Fruit fly (Drosophila melanogaster) whole organism, embryonic: Measurements from ENCODE around the gene CG12589.

Experiments
- Antp ChIP-seq: fragments of 200-800 bp; sonication (Bioruptor generic); optimal IDR thresholded peaks from 3 replicates; lab custom pipeline; 2016; ENCODE audit warnings: missing biosample characterization, missing genetic modification characterization
- CG10462 ChIP-seq: fragments of 200-800 bp; sonication (Bioruptor generic); optimal IDR thresholded peaks from 2 replicates; lab custom pipeline; 2016; ENCODE audit warnings: missing biosample characterization, missing genetic modification characterization
- CG10654 ChIP-seq: fragments of 200-800 bp; sonication (Bioruptor generic); optimal IDR thresholded peaks from 2 replicates; lab custom pipeline; 2016; ENCODE audit warnings: missing biosample characterization, missing genetic modification characterization
- CG11695 ChIP-seq: fragments of 200-800 bp; sonication (Bioruptor generic); IDR thresholded peaks from 3 replicates; pipeline ENCODE4 v1.3.6; 2022; ENCODE audit warnings: missing biosample characterization, missing genetic modification characterization
- CG11723 ChIP-seq: fragments of 200-800 bp; sonication (Bioruptor generic); optimal IDR thresholded peaks from 2 replicates; lab custom pipeline; 2017; ENCODE audit warnings: missing biosample characterization, mild to moderate bottlenecking, missing genetic modification characterization
- CG14441 ChIP-seq: fragments of 200-800 bp; sonication (Bioruptor generic); IDR thresholded peaks from 2 replicates; pipeline ENCODE4 v1.3.6; 2022; ENCODE audit warnings: missing biosample characterization, missing genetic modification characterization
- CG16779 ChIP-seq: fragments of 200-800 bp; sonication (Bioruptor generic); IDR thresholded peaks from 2 replicates; pipeline ENCODE4 v1.3.6; 2022; ENCODE audit warnings: missing biosample characterization, missing genetic modification characterization
- CG1792 ChIP-seq: fragments of 200-800 bp; sonication (Bioruptor generic); optimal IDR thresholded peaks from 2 replicates; lab custom pipeline; 2016; ENCODE audit warnings: missing biosample characterization, missing genetic modification characterization
- CG18011 ChIP-seq: fragments of 200-800 bp; sonication (Bioruptor generic); optimal IDR thresholded peaks from 2 replicates; lab custom pipeline; 2017; ENCODE audit warnings: missing biosample characterization, missing genetic modification characterization, mild to moderate bottlenecking, moderate library complexity, missing genotype
- CG32772 ChIP-seq: fragments of 200-800 bp; sonication (Bioruptor generic); IDR thresholded peaks from 2 replicates; pipeline ENCODE4 v1.3.6; 2022; ENCODE audit warnings: missing biosample characterization, missing genetic modification characterization
- CG34422 ChIP-seq: fragments of 200-800 bp; sonication (Bioruptor generic); IDR thresholded peaks from 3 replicates; pipeline ENCODE4 v1.3.6; 2022; ENCODE audit warnings: missing biosample characterization, missing genetic modification characterization
- CG3726 ChIP-seq: fragments of 200-800 bp; sonication (Bioruptor generic); IDR thresholded peaks from 3 replicates; pipeline ENCODE4, ENCODE4 v1.3.6; 2022; ENCODE audit warnings: missing biosample characterization, missing genetic modification characterization
- CG3995 ChIP-seq: fragments of 200-800 bp; sonication (Bioruptor generic); optimal IDR thresholded peaks from 3 replicates; lab custom pipeline; 2016; ENCODE audit warnings: missing biosample characterization, missing genetic modification characterization
- CG4404 ChIP-seq: fragments of 200-800 bp; sonication (Bioruptor generic); IDR thresholded peaks from 2 replicates; pipeline ENCODE4 v1.3.6; 2022; ENCODE audit warnings: missing biosample characterization, missing genetic modification characterization
- CG4707 ChIP-seq: fragments of 200-800 bp; sonication (Bioruptor generic); optimal IDR thresholded peaks from 2 replicates; lab custom pipeline; 2018; ENCODE audit warnings: missing biosample characterization, mild to moderate bottlenecking, missing genetic modification characterization, moderate library complexity
- CG5953 ChIP-seq: fragments of 200-800 bp; sonication (Bioruptor generic); IDR thresholded peaks from 2 replicates; pipeline ENCODE4 v1.3.6; 2022; ENCODE audit warnings: missing biosample characterization, missing genetic modification characterization
- CG9215 ChIP-seq: fragments of 200-800 bp; sonication (Bioruptor generic); IDR thresholded peaks from 2 replicates; pipeline ENCODE4 v1.3.6; 2022; ENCODE audit warnings: missing biosample characterization, missing genetic modification characterization
- CG9817 ChIP-seq: fragments of 200-800 bp; sonication (Bioruptor generic); optimal IDR thresholded peaks from 2 replicates; lab custom pipeline; 2018; ENCODE audit warnings: missing biosample characterization, mild to moderate bottlenecking, missing genetic modification characterization, moderate library complexity
- D19B ChIP-seq: fragments of 200-800 bp; sonication (Bioruptor generic); optimal IDR thresholded peaks from 2 replicates; lab custom pipeline; 2017; ENCODE audit warnings: missing biosample characterization, mild to moderate bottlenecking, missing genetic modification characterization
- Dll ChIP-seq: fragments of 200-800 bp; sonication (Bioruptor generic); IDR thresholded peaks from 4 replicates; pipeline ENCODE4 v1.3.6; 2022; ENCODE audit warnings: missing biosample characterization, missing genetic modification characterization; ENCODE audit not compliant: partially characterized antibody
- Dref ChIP-seq: fragments of 200-800 bp; sonication (Bioruptor generic); IDR thresholded peaks from 2 replicates; pipeline ENCODE4 v1.3.6; 2022; ENCODE audit warnings: missing biosample characterization, missing genetic modification characterization
- Drgx ChIP-seq: fragments of 200-800 bp; sonication (Bioruptor generic); IDR thresholded peaks from 2 replicates; pipeline ENCODE4 v1.3.6; 2022; ENCODE audit warnings: missing biosample characterization, missing genetic modification characterization
- Kr ChIP-seq: fragments of 200-800 bp; sonication (Bioruptor generic); optimal IDR thresholded peaks from 2 replicates; lab custom pipeline; 2017; ENCODE audit warnings: missing biosample characterization, mild to moderate bottlenecking, missing genetic modification characterization
- Stat92E ChIP-seq, 3 experiments: fragments of >200 bp in 2 of 3; fragments of 200-800 bp in 1 of 3; sonication (Bioruptor generic) in 1 of 3; optimal IDR thresholded peaks; 2 replicates each; lab custom pipeline; 2017 to 2019; ENCODE audit warnings: missing biosample characterization in 3 of 3, missing genetic modification characterization in 3 of 3, mild to moderate bottlenecking in 1 of 3, moderate library complexity in 1 of 3
- ab ChIP-seq: fragments of 200-800 bp; sonication (Bioruptor generic); optimal IDR thresholded peaks from 2 replicates; lab custom pipeline; 2016; ENCODE audit warnings: missing biosample characterization, missing genetic modification characterization
- ap ChIP-seq: fragments of 200-800 bp; sonication (Bioruptor generic); IDR thresholded peaks from 2 replicates; pipeline ENCODE4 v1.3.6; 2022; ENCODE audit warnings: missing biosample characterization, missing genetic modification characterization
- ase ChIP-seq: fragments of 200-800 bp; sonication (Bioruptor generic); IDR thresholded peaks from 3 replicates; pipeline ENCODE4 v1.3.6; 2022; ENCODE audit warnings: missing biosample characterization, missing genetic modification characterization
- bcd ChIP-seq: fragments of 200-800 bp; sonication (Bioruptor generic); optimal IDR thresholded peaks from 2 replicates; lab custom pipeline; 2017; ENCODE audit warnings: missing biosample characterization, mild to moderate bottlenecking, missing genetic modification characterization
- bowl ChIP-seq: fragments of 200-800 bp; sonication (Bioruptor generic); IDR thresholded peaks from 2 replicates; pipeline ENCODE4 v1.3.6; 2022; ENCODE audit warnings: missing biosample characterization, missing genetic modification characterization
- bsh ChIP-seq, 2 experiments: fragments of 200-800 bp; sonication (Bioruptor generic); optimal IDR thresholded peaks; 2 replicates each; lab custom pipeline; 2017 to 2018; ENCODE audit warnings: mild to moderate bottlenecking in 2 of 2, missing biosample characterization in 2 of 2, missing genetic modification characterization in 2 of 2, moderate library complexity in 1 of 2
- cg ChIP-seq: fragments of 200-800 bp; sonication (Bioruptor generic); optimal IDR thresholded peaks from 3 replicates; lab custom pipeline; 2019; ENCODE audit warnings: missing biosample characterization, mild to moderate bottlenecking, missing genetic modification characterization, moderate library complexity
- chn ChIP-seq: fragments of 200-800 bp; sonication (Bioruptor generic); optimal IDR thresholded peaks from 2 replicates; lab custom pipeline; 2016; ENCODE audit warnings: missing biosample characterization, missing genetic modification characterization
- crp ChIP-seq, 2 experiments: fragments of 200-800 bp; sonication (Bioruptor generic); optimal IDR thresholded peaks; 2 replicates in 1 of 2; 3 replicates in 1 of 2; lab custom pipeline; 2017; ENCODE audit warnings: missing biosample characterization in 2 of 2, missing genetic modification characterization in 2 of 2, mild to moderate bottlenecking in 1 of 2, moderate library complexity in 1 of 2
- dmrt11E ChIP-seq: fragments of 200-800 bp; sonication (Bioruptor generic); optimal IDR thresholded peaks from 3 replicates; lab custom pipeline; 2018; ENCODE audit warnings: missing biosample characterization, mild to moderate bottlenecking, missing genetic modification characterization, moderate library complexity
- dmrt99B ChIP-seq: fragments of 200-800 bp; sonication (Bioruptor generic); optimal IDR thresholded peaks from 2 replicates; lab custom pipeline; 2018; ENCODE audit warnings: missing biosample characterization, mild to moderate bottlenecking, missing genetic modification characterization, moderate library complexity
- eyg ChIP-seq: fragments of 200-800 bp; sonication (Bioruptor generic); optimal IDR thresholded peaks from 3 replicates; lab custom pipeline; 2016; ENCODE audit warnings: missing biosample characterization, missing genetic modification characterization
- gcm2 ChIP-seq: fragments of 200-800 bp; sonication (Bioruptor generic); optimal IDR thresholded peaks from 2 replicates; lab custom pipeline; 2016; ENCODE audit warnings: missing biosample characterization, missing genetic modification characterization
- gro ChIP-seq: fragments of 200-800 bp; sonication (Bioruptor generic); optimal IDR thresholded peaks from 2 replicates; lab custom pipeline; 2016; ENCODE audit warnings: missing biosample characterization, missing genetic modification characterization
- h ChIP-seq: fragments of >200 bp; optimal IDR thresholded peaks from 2 replicates; lab custom pipeline; 2017
- lmd ChIP-seq: fragments of 200-800 bp; sonication (Bioruptor generic); IDR thresholded peaks from 2 replicates; pipeline ENCODE4 v1.3.6; 2022; ENCODE audit warnings: missing biosample characterization, missing genetic modification characterization
- org-1 ChIP-seq: fragments of 200-800 bp; sonication (Bioruptor generic); optimal IDR thresholded peaks from 2 replicates; lab custom pipeline; 2017; ENCODE audit warnings: missing biosample characterization, missing genetic modification characterization
- prd ChIP-seq, 3 experiments: fragments of >200 bp in 2 of 3; fragments of 200-800 bp in 1 of 3; sonication (Bioruptor generic) in 1 of 3; optimal IDR thresholded peaks in 2 of 3; IDR thresholded peaks in 1 of 3; 2 replicates in 2 of 3; 3 replicates in 1 of 3; pipeline versions ENCODE4 v1.3.6 to Lab custom; 2017 to 2022; ENCODE audit warnings: missing biosample characterization in 1 of 3, missing genetic modification characterization in 1 of 3
- repo ChIP-seq: fragments of 200-800 bp; sonication (Bioruptor generic); optimal IDR thresholded peaks from 2 replicates; lab custom pipeline; 2016; ENCODE audit warnings: missing biosample characterization, missing genetic modification characterization
- schlank ChIP-seq: fragments of 200-800 bp; sonication (Bioruptor generic); optimal IDR thresholded peaks from 2 replicates; lab custom pipeline; 2018; ENCODE audit warnings: missing biosample characterization, mild to moderate bottlenecking, missing genetic modification characterization
- sens ChIP-seq: fragments of 200-800 bp; sonication (Bioruptor generic); peaks from one replicate; lab custom pipeline; 2016; ENCODE audit warnings: missing biosample characterization, missing genetic modification characterization
- shn ChIP-seq: fragments of 200-800 bp; sonication (Bioruptor generic); optimal IDR thresholded peaks from 3 replicates; lab custom pipeline; 2016; ENCODE audit warnings: missing biosample characterization, missing genetic modification characterization
- stc ChIP-seq: fragments of 200-800 bp; sonication (Bioruptor generic); IDR thresholded peaks from 2 replicates; pipeline ENCODE4 v1.3.6; 2022; ENCODE audit warnings: missing biosample characterization, missing genetic modification characterization
- tll ChIP-seq, 2 experiments: fragments of 200-800 bp in 1 of 2; fragments of >200 bp in 1 of 2; sonication (Bioruptor generic) in 1 of 2; optimal IDR thresholded peaks; 2 replicates each; lab custom pipeline; 2017 to 2019; ENCODE audit warnings: missing biosample characterization in 2 of 2, missing genetic modification characterization in 2 of 2, mild to moderate bottlenecking in 1 of 2, moderate library complexity in 1 of 2
- trem ChIP-seq: fragments of 200-800 bp; optimal IDR thresholded peaks from 3 replicates; lab custom pipeline; 2019; ENCODE audit warnings: missing biosample characterization, mild to moderate bottlenecking, missing genetic modification characterization, moderate library complexity
- trh ChIP-seq: fragments of 200-800 bp; sonication (Bioruptor generic); optimal IDR thresholded peaks from 2 replicates; lab custom pipeline; 2016; ENCODE audit warnings: missing biosample characterization, missing genetic modification characterization

Gene CG12589

dm6 chr3R:5127790-5128243 lies 11.0 kb downstream of the CG12589 start, which contains the start of gene RabGGTa (continued):
- TF ChIP-seq CG32772 (GFP tag; lab: Robert Waterston, UW): 0 out of 2 replicates have a peak, but pooled peaks have one; percentile 35
- no peak for TF ChIP-seq cg (GFP tag; lab: Kevin White, UChicago)
- peak; percentile 76 for TF ChIP-seq CG14441 (GFP tag; lab: Robert Waterston, UW)
- TF ChIP-seq prd (optimal IDR thresholded peaks at IDR 0.05; lab: Kevin White, UChicago): no peak
- peak; percentile 84 for TF ChIP-seq prd (GFP tag; IDR thresholded peaks at IDR 0.05; lab: Robert Waterston, UW)
- peak; percentile 73 for TF ChIP-seq lmd
- TF ChIP-seq CG5953 (GFP tag; lab: Robert Waterston, UW): peak; percentile 37; the same call in 1 of the 2 replicates
- no peak for TF ChIP-seq CG10654 (GFP tag; lab: Kevin White, UChicago)
- peak; percentile 96 for TF ChIP-seq sens (GFP tag; lab: Kevin White, UChicago)
- no peak; the same call in 1 of the 2 replicates for TF ChIP-seq bowl
- no peak for TF ChIP-seq ab (GFP tag; lab: Kevin White, UChicago)
- peak; percentile 4 for TF ChIP-seq CG10462 (GFP tag; lab: Kevin White, UChicago)
- TF ChIP-seq ase: peak; percentile 75
- 0 out of 3 replicates have a peak, but pooled peaks have one; percentile 62 for TF ChIP-seq CG3726
- peak; percentile 69 for TF ChIP-seq dmrt11E (tag; lab: Kevin White, UChicago)
- no peak for TF ChIP-seq Dref (GFP tag; lab: Robert Waterston, UW)
- TF ChIP-seq stc (GFP tag; lab: Robert Waterston, UW): peak; percentile 66
- peak; percentile 66; the same call in 2 of the 3 replicates for TF ChIP-seq CG34422 (GFP tag; lab: Robert Waterston, UW)
- peak; percentile 20 for TF ChIP-seq CG11723 (GFP tag; lab: Kevin White, UChicago)
- peak; percentile 19 for TF ChIP-seq eyg (GFP tag; lab: Kevin White, UChicago)
- peak; percentile 5 for TF ChIP-seq trh (GFP tag; lab: Kevin White, UChicago)
- TF ChIP-seq trem (tag; lab: Kevin White, UChicago): peak; percentile 66
- TF ChIP-seq gro (GFP tag; lab: Kevin White, UChicago): no peak
- TF ChIP-seq CG4404 (GFP tag; lab: Robert Waterston, UW): no peak
- no peak for TF ChIP-seq tll (GFP tag; optimal IDR thresholded peaks at IDR 0.05; lab: Kevin White, UChicago)
- TF ChIP-seq crp (GFP tag; optimal IDR thresholded peaks at IDR 0.05; lab: Kevin White, UChicago): peak in 1 of 2 experiments; percentile 0
- TF ChIP-seq gcm2 (GFP tag; lab: Kevin White, UChicago): no peak
- no peak for TF ChIP-seq Stat92E (GFP tag; optimal IDR thresholded peaks at IDR 0.05; lab: Kevin White, UChicago)
- no peak for TF ChIP-seq CG3995
- TF ChIP-seq bcd (GFP tag; lab: Kevin White, UChicago): peak; percentile 62
- TF ChIP-seq CG1792: peak; percentile 54
- TF ChIP-seq chn (GFP tag; lab: Kevin White, UChicago): peak; percentile 49
- TF ChIP-seq bsh (GFP tag; optimal IDR thresholded peaks at IDR 0.05; lab: Kevin White, UChicago): peak in 1 of 2 experiments; percentile 76
- peak; percentile 71 for TF ChIP-seq dmrt99B (tag; lab: Kevin White, UChicago)
- peak; percentile 62 for TF ChIP-seq shn
- TF ChIP-seq org-1 (GFP tag; lab: Kevin White, UChicago): peak; percentile 17
- peak; percentile 22 for TF ChIP-seq CG18011 (GFP tag; lab: Kevin White, UChicago)
- 0 out of 2 replicates have a peak, but pooled peaks have one; percentile 12 for TF ChIP-seq ap (GFP tag; lab: Robert Waterston, UW)
- TF ChIP-seq Dll (GFP tag; lab: Robert Waterston, UW): no peak
- peak; percentile 42 for TF ChIP-seq CG4707
- TF ChIP-seq Drgx (GFP tag; lab: Robert Waterston, UW): peak; percentile 71
- no peak for TF ChIP-seq CG16779 (GFP tag; lab: Robert Waterston, UW)
- peak; percentile 34 for TF ChIP-seq Antp
- no peak for TF ChIP-seq Kr (GFP tag; lab: Kevin White, UChicago)
- TF ChIP-seq CG11695 (GFP tag; lab: Robert Waterston, UW): peak; percentile 63; the same call in 2 of the 3 replicates
- TF ChIP-seq CG9215 (GFP tag; lab: Robert Waterston, UW): no peak; the same call in 1 of the 2 replicates
- no peak for TF ChIP-seq schlank (tag; lab: Kevin White, UChicago)
- no peak for TF ChIP-seq h (lab: Kevin White, UChicago)
- no peak for TF ChIP-seq D19B
- no peak for TF ChIP-seq repo (GFP tag; lab: Kevin White, UChicago)
- TF ChIP-seq CG9817: peak; percentile 70
